Fruit fly (Drosophila melanogaster) whole organism, wandering third instar larva: ENCODE measurements around the gene slp2.

Experiments used
- Abd-B ChIP-seq: fragments of >200 bp; optimal IDR thresholded peaks from 2 replicates; lab custom pipeline; 2017; ENCODE audit warnings: missing biosample characterization, missing genetic modification characterization
- CG32264 ChIP-seq: fragments of 200-800 bp; sonication (Bioruptor generic); optimal IDR thresholded peaks from 2 replicates; lab custom pipeline; 2016; ENCODE audit warnings: missing biosample characterization, missing genetic modification characterization
- CG9705 ChIP-seq: fragments of 200-800 bp; sonication (Bioruptor generic); optimal IDR thresholded peaks from 2 replicates; lab custom pipeline; 2018; ENCODE audit warnings: missing biosample characterization, mild to moderate bottlenecking, missing genetic modification characterization
- CrebA ChIP-seq: fragments of 200-800 bp; sonication (Bioruptor generic); optimal IDR thresholded peaks from 2 replicates; lab custom pipeline; 2016; ENCODE audit warnings: missing biosample characterization, mild to moderate bottlenecking, missing genetic modification characterization, borderline replicate concordance
- Dfd ChIP-seq: fragments of >200 bp; optimal IDR thresholded peaks from 2 replicates; lab custom pipeline; 2017; ENCODE audit warnings: missing biosample characterization, missing genetic modification characterization
- Dif ChIP-seq: fragments of 200-275, 200-300 bp; sonication (Bioruptor generic); optimal IDR thresholded peaks from 2 replicates; lab custom pipeline; 2018; ENCODE audit warnings: missing biosample characterization, missing genetic modification characterization; ENCODE audit not compliant: partially characterized antibody
- GATAd ChIP-seq: sonication (Bioruptor generic); optimal IDR thresholded peaks from 2 replicates; lab custom pipeline; 2016; ENCODE audit warnings: missing biosample characterization, missing genetic modification characterization
- HLH106 ChIP-seq: fragments of 200-800 bp; optimal IDR thresholded peaks from 3 replicates; lab custom pipeline; 2019; ENCODE audit warnings: missing biosample characterization, mild to moderate bottlenecking, missing genetic modification characterization, moderate library complexity
- Hnf4 ChIP-seq: fragments of 200-800 bp; sonication (Bioruptor generic); optimal IDR thresholded peaks from 2 replicates; lab custom pipeline; 2016; ENCODE audit warnings: missing biosample characterization, mild to moderate bottlenecking, missing genetic modification characterization
- Hr78 ChIP-seq: fragments of >200 bp; optimal IDR thresholded peaks from 2 replicates; lab custom pipeline; 2017; ENCODE audit warnings: missing biosample characterization, missing genetic modification characterization
- Hr83 ChIP-seq: fragments of 200-300 bp; sonication (Bioruptor generic); optimal IDR thresholded peaks from 2 replicates; lab custom pipeline; 2016; ENCODE audit warnings: missing biosample characterization, mild to moderate bottlenecking, missing genetic modification characterization, moderate library complexity; ENCODE audit not compliant: poor library complexity, severe bottlenecking
- Jra ChIP-seq: sonication (Bioruptor generic); optimal IDR thresholded peaks from 2 replicates; lab custom pipeline; 2016; ENCODE audit warnings: missing biosample characterization, missing genetic modification characterization
- Mio ChIP-seq: sonication (Bioruptor generic); optimal IDR thresholded peaks from 2 replicates; lab custom pipeline; 2016; ENCODE audit warnings: missing biosample characterization, missing genetic modification characterization
- Myc ChIP-seq: fragments of >200 bp; optimal IDR thresholded peaks from 2 replicates; lab custom pipeline; 2017
- N ChIP-seq: fragments of >200 bp; optimal IDR thresholded peaks from 2 replicates; lab custom pipeline; 2018; ENCODE audit warnings: missing biosample characterization, missing external identifiers, missing genetic modification characterization
- OdsH ChIP-seq: fragments of 200-800 bp; sonication (Bioruptor generic); optimal IDR thresholded peaks from 2 replicates; lab custom pipeline; 2016; ENCODE audit warnings: missing biosample characterization, mild to moderate bottlenecking, missing genetic modification characterization
- Rel ChIP-seq, 2 experiments: fragments of 200-800 bp; sonication (Bioruptor generic) in 1 of 2; optimal IDR thresholded peaks; 2 replicates in 1 of 2; 3 replicates in 1 of 2; lab custom pipeline; 2016 to 2019; ENCODE audit warnings: mild to moderate bottlenecking in 2 of 2, missing biosample characterization in 2 of 2, missing genetic modification characterization in 2 of 2, moderate library complexity in 1 of 2
- Sp1 ChIP-seq: fragments of 200-800 bp; sonication (Bioruptor generic); optimal IDR thresholded peaks from 3 replicates; lab custom pipeline; 2019; ENCODE audit warnings: missing biosample characterization, mild to moderate bottlenecking, missing genetic modification characterization, moderate library complexity
- Vsx2 ChIP-seq: fragments of 200-300, 225-300 bp; sonication (Bioruptor generic); optimal IDR thresholded peaks from 2 replicates; lab custom pipeline; 2018; ENCODE audit warnings: missing biosample characterization, missing genetic modification characterization; ENCODE audit not compliant: partially characterized antibody
- br ChIP-seq: fragments of 200-800 bp; sonication (Bioruptor generic); optimal IDR thresholded peaks from 2 replicates; lab custom pipeline; 2016; ENCODE audit warnings: missing biosample characterization, missing genetic modification characterization
- brk ChIP-seq: fragments of 200-800 bp; sonication (Bioruptor generic); optimal IDR thresholded peaks from 2 replicates; lab custom pipeline; 2016; ENCODE audit warnings: missing biosample characterization, mild to moderate bottlenecking, missing genetic modification characterization
- dl ChIP-seq, 2 experiments: fragments of 175-275, 200-275 bp in 1 of 2; fragments of 200-275 bp in 1 of 2; sonication (Bioruptor generic); optimal IDR thresholded peaks; lab custom pipeline; 2018; ENCODE audit warnings: mild to moderate bottlenecking in 2 of 2, missing biosample characterization in 2 of 2, missing genetic modification characterization in 2 of 2, moderate library complexity in 2 of 2; ENCODE audit not compliant: partially characterized antibody in 2 of 2, insufficient read depth in 1 of 2
- dmrt93B ChIP-seq: fragments of 200-800 bp; sonication (Bioruptor generic); optimal IDR thresholded peaks from 2 replicates; lab custom pipeline; 2018; ENCODE audit warnings: missing biosample characterization, mild to moderate bottlenecking, missing genetic modification characterization
- dsf ChIP-seq: sonication (Bioruptor generic); optimal IDR thresholded peaks from 2 replicates; lab custom pipeline; 2016; ENCODE audit warnings: missing biosample characterization, missing genetic modification characterization, borderline replicate concordance
- ey ChIP-seq: fragments of 200-800 bp; sonication (Bioruptor generic); optimal IDR thresholded peaks from 2 replicates; lab custom pipeline; 2016; ENCODE audit warnings: missing biosample characterization, missing genetic modification characterization
- foxo ChIP-seq, 2 experiments: fragments of 200-800 bp; sonication (Bioruptor generic); optimal IDR thresholded peaks; 2 replicates in 1 of 2; 3 replicates in 1 of 2; lab custom pipeline; 2016 to 2017; ENCODE audit warnings: missing biosample characterization in 2 of 2, missing genetic modification characterization in 2 of 2
- fru ChIP-seq: fragments of 200-800 bp; sonication (Bioruptor generic); optimal IDR thresholded peaks from 3 replicates; lab custom pipeline; 2016; ENCODE audit warnings: missing biosample characterization, mild to moderate bottlenecking, missing genetic modification characterization
- h ChIP-seq: fragments of 200-800 bp; sonication (Bioruptor generic); optimal IDR thresholded peaks from 3 replicates; lab custom pipeline; 2016; ENCODE audit warnings: missing biosample characterization, mild to moderate bottlenecking, missing genetic modification characterization
- jim ChIP-seq: fragments of 175-275, 200-325 bp; sonication (Bioruptor generic); optimal IDR thresholded peaks from 2 replicates; lab custom pipeline; 2016; ENCODE audit warnings: missing biosample characterization, mild to moderate bottlenecking, missing genetic modification characterization
- psq ChIP-seq: fragments of 200-800 bp; sonication (Bioruptor generic); optimal IDR thresholded peaks from 3 replicates; lab custom pipeline; 2017; ENCODE audit warnings: missing biosample characterization, mild to moderate bottlenecking, missing genetic modification characterization, moderate library complexity
- rgr ChIP-seq: fragments of 200-800 bp; sonication (Bioruptor generic); optimal IDR thresholded peaks from 3 replicates; lab custom pipeline; 2016; ENCODE audit warnings: missing biosample characterization, mild to moderate bottlenecking, missing genetic modification characterization
- sage ChIP-seq: fragments of 200-800 bp; sonication (Bioruptor generic); optimal IDR thresholded peaks from 2 replicates; lab custom pipeline; 2016; ENCODE audit warnings: missing biosample characterization, mild to moderate bottlenecking, missing genetic modification characterization
- sv ChIP-seq: fragments of 200-800 bp; sonication (Bioruptor generic); optimal IDR thresholded peaks from 3 replicates; lab custom pipeline; 2016; ENCODE audit warnings: missing biosample characterization, missing genetic modification characterization
- tai ChIP-seq: sonication (Bioruptor generic); optimal IDR thresholded peaks from 2 replicates; lab custom pipeline; 2016; ENCODE audit warnings: missing biosample characterization, missing genetic modification characterization
- usp ChIP-seq: fragments of >200 bp; optimal IDR thresholded peaks from 2 replicates; lab custom pipeline; 2017; ENCODE audit warnings: missing biosample characterization, missing genetic modification characterization
- woc ChIP-seq: sonication (Bioruptor generic); optimal IDR thresholded peaks from 2 replicates; lab custom pipeline; 2016; ENCODE audit warnings: missing biosample characterization, mild to moderate bottlenecking, missing genetic modification characterization

The slp2 gene

dm6 chr2L:3861388-3861787 lies 24.7 kb downstream of the slp2 start:
- TF ChIP-seq usp (GFP tag; lab: Kevin White, UChicago), result no peak
- TF ChIP-seq sage (GFP tag; lab: Kevin White, UChicago), result no peak
- TF ChIP-seq Jra, result no peak
- TF ChIP-seq fru, result no peak
- no peak for TF ChIP-seq CG9705
- peak; percentile 72 for TF ChIP-seq ey (GFP tag; lab: Kevin White, UChicago)
- TF ChIP-seq tai (GFP tag; lab: Kevin White, UChicago), result no peak
- TF ChIP-seq OdsH (GFP tag; lab: Kevin White, UChicago), result peak; percentile 82
- no peak for TF ChIP-seq Mio (GFP tag; lab: Kevin White, UChicago)
- peak; percentile 31 for TF ChIP-seq woc (GFP tag; lab: Kevin White, UChicago)
- TF ChIP-seq N (GFP tag; lab: Kevin White, UChicago), result no peak
- TF ChIP-seq brk (GFP tag; lab: Kevin White, UChicago), result no peak
- no peak for TF ChIP-seq Dif
- no peak for TF ChIP-seq GATAd (GFP tag; lab: Kevin White, UChicago)
- peak; percentile 62 for TF ChIP-seq h (GFP tag; lab: Kevin White, UChicago)
- peak; percentile 80 for TF ChIP-seq br (GFP tag; lab: Kevin White, UChicago)
- TF ChIP-seq Dfd, result no peak
- TF ChIP-seq CG32264, result no peak
- peak; percentile 62 for TF ChIP-seq HLH106 (tag; lab: Kevin White, UChicago)
- TF ChIP-seq Sp1 (GFP tag; lab: Kevin White, UChicago), result peak; percentile 76
- peak; percentile 74 for TF ChIP-seq psq (GFP tag; lab: Kevin White, UChicago)
- TF ChIP-seq rgr (GFP tag; lab: Kevin White, UChicago), result no peak
- no peak for TF ChIP-seq Hr78 (GFP tag; lab: Kevin White, UChicago)
- TF ChIP-seq dl (GFP tag; optimal IDR thresholded peaks at IDR 0.05; lab: Kevin White, UChicago; ENCODE audit: insufficient read depth in 1 of 2, partially characterized antibody in 2 of 2), result no peak
- TF ChIP-seq CrebA (GFP tag; lab: Kevin White, UChicago), result no peak
- TF ChIP-seq Hr83 (GFP tag; lab: Kevin White, UChicago), result no peak
- peak; percentile 38 for TF ChIP-seq sv (GFP tag; lab: Kevin White, UChicago)
- no peak for TF ChIP-seq Myc
- TF ChIP-seq foxo (GFP tag; optimal IDR thresholded peaks at IDR 0.05; lab: Kevin White, UChicago), result peak in 1 of 2 experiments; percentile 63
- TF ChIP-seq Rel (GFP tag; optimal IDR thresholded peaks at IDR 0.05; lab: Kevin White, UChicago), result no peak
- peak; percentile 27 for TF ChIP-seq Rel (tag; optimal IDR thresholded peaks at IDR 0.05; lab: Kevin White, UChicago)
- no peak for TF ChIP-seq Abd-B (GFP tag; lab: Kevin White, UChicago)
- no peak for TF ChIP-seq dmrt93B (GFP tag; lab: Kevin White, UChicago)

- no peak for TF ChIP-seq Jra
- no peak for TF ChIP-seq CrebA (GFP tag; lab: Kevin White, UChicago)
- no peak for TF ChIP-seq Rel (GFP tag; optimal IDR thresholded peaks at IDR 0.05; lab: Kevin White, UChicago)
- peak; percentile 45 for TF ChIP-seq Rel (tag; optimal IDR thresholded peaks at IDR 0.05; lab: Kevin White, UChicago)
- TF ChIP-seq dl (GFP tag; optimal IDR thresholded peaks at IDR 0.05; lab: Kevin White, UChicago; ENCODE audit: insufficient read depth in 1 of 2, partially characterized antibody in 2 of 2), result no peak
- TF ChIP-seq psq (GFP tag; lab: Kevin White, UChicago), result no peak
- TF ChIP-seq, all 38 proteins: peak for 1
Observed at dm6 chr2L:3862437-3863041, 25.9 kb downstream of the slp2 start, which contains the start of gene TTLL4B. Gene TTLL4B, plus strand, starts transcription at chr2L:3862668.

- TF ChIP-seq Abd-B (GFP tag; lab: Kevin White, UChicago) (no peak), Dfd (no peak), Hr83 (GFP tag; lab: Kevin White, UChicago) (no peak), GATAd (GFP tag; lab: Kevin White, UChicago) (no peak)
Observed at dm6 chr2L:3867474-3868082, 30.9 kb downstream of the slp2 start, which contains the start of gene Cep97. Gene Cep97, plus strand, starts transcription at chr2L:3867697.

- TF ChIP-seq Vsx2 (GFP tag; lab: Kevin White, UChicago) (no peak), sv (GFP tag; lab: Kevin White, UChicago) (peak; percentile 52), Sp1 (GFP tag; lab: Kevin White, UChicago) (no peak), usp (GFP tag; lab: Kevin White, UChicago) (no peak), rgr (GFP tag; lab: Kevin White, UChicago) (peak; percentile 74), CrebA (GFP tag; lab: Kevin White, UChicago) (no peak), Jra (no peak), dsf (GFP tag; lab: Kevin White, UChicago) (peak; percentile 73), Hr83 (GFP tag; lab: Kevin White, UChicago) (peak; percentile 74), Hnf4 (GFP tag; lab: Kevin White, UChicago) (no peak), fru (no peak), dl (GFP tag; optimal IDR thresholded peaks at IDR 0.05; lab: Kevin White, UChicago; ENCODE audit: insufficient read depth in 1 of 2, partially characterized antibody in 2 of 2) (no peak), jim (no peak), CG9705 (no peak), ey (GFP tag; lab: Kevin White, UChicago) (peak; percentile 53), sage (GFP tag; lab: Kevin White, UChicago) (no peak), woc (GFP tag; lab: Kevin White, UChicago) (no peak), HLH106 (tag; lab: Kevin White, UChicago) (no peak), Hr78 (GFP tag; lab: Kevin White, UChicago) (no peak), tai (GFP tag; lab: Kevin White, UChicago) (no peak), N (GFP tag; lab: Kevin White, UChicago) (no peak), h (GFP tag; lab: Kevin White, UChicago) (no peak), OdsH (GFP tag; lab: Kevin White, UChicago) (peak; percentile 65), Myc (peak; percentile 36), psq (GFP tag; lab: Kevin White, UChicago) (peak; percentile 36), Abd-B (GFP tag; lab: Kevin White, UChicago) (no peak), Dfd (no peak)
Observed at dm6 chr2L:3872283-3872682, 35.6 kb downstream of the slp2 start, which contains the start of gene CG31957. Gene CG31957, minus strand, starts transcription at chr2L:3872458.
